Worm (Caenorhabditis elegans) whole organism, L3 larva: ENCODE data around the gene bath-1.
"Not testable (repeated sequence)": the region's sequence is repeated elsewhere in the genome, so short reads cannot be mapped to it uniquely, and the experiment has no call there.

Experiments used
- ceh-28 ChIP-seq: fragments of 150-350 bp; optimal IDR thresholded peaks from 2 replicates; lab custom pipeline; 2014; ENCODE audit warnings: missing biosample characterization, missing genetic modification reagents, missing genetic modification characterization
- daf-12 ChIP-seq: fragments of 150-350 bp; optimal IDR thresholded peaks from 2 replicates; lab custom pipeline; 2014; ENCODE audit warnings: missing biosample characterization, missing genetic modification reagents, missing genetic modification characterization
- egl-27 ChIP-seq: sonication (generic microtip); optimal IDR thresholded peaks from 4 replicates; lab custom pipeline; 2017; ENCODE audit warnings: missing biosample characterization, missing genetic modification reagents, missing genetic modification characterization
- elt-3 ChIP-seq, 3 experiments: fragments of 150-350 bp in 1 of 3; sonication (generic microtip) in 2 of 3; optimal IDR thresholded peaks; 2 replicates in 2 of 3; 4 replicates in 1 of 3; lab custom pipeline; 2014 to 2017; ENCODE audit warnings: missing biosample characterization in 3 of 3, missing genetic modification characterization in 3 of 3
- pha-4 ChIP-seq: fragments of 150-350 bp; optimal IDR thresholded peaks from 2 replicates; lab custom pipeline; 2014; ENCODE audit warnings: missing biosample characterization, missing genetic modification reagents, missing genetic modification characterization
- unc-39 ChIP-seq: sonication (generic microtip); optimal IDR thresholded peaks from 4 replicates; lab custom pipeline; 2017; ENCODE audit warnings: missing biosample characterization, missing genetic modification characterization
- zag-1 ChIP-seq: fragments of 150-350 bp; optimal IDR thresholded peaks from 2 replicates; lab custom pipeline; 2014; ENCODE audit warnings: missing biosample characterization, missing genetic modification characterization

- TF ChIP-seq unc-39 (tag; lab: Kevin White, UChicago); ceh-28 (tag; lab: Kevin White, UChicago); daf-12 (tag; lab: Kevin White, UChicago); elt-3 (tag; optimal IDR thresholded peaks at IDR 0.05; lab: Kevin White, UChicago); egl-27; pha-4 (tag; lab: Kevin White, UChicago); zag-1 (tag; lab: Kevin White, UChicago): not testable (repeated sequence)
Observed at ce11 chrII:2067451-2068021, 38.9 kb upstream of the bath-1 start, which contains the start of gene F07E5.12.
